Fruit fly (Drosophila melanogaster): ENCODE data around the gene CG34161.

Gene CG34161

dm6 chr2L:10616767-10617166 is 35.3 kb upstream of the CG34161 start (continued):
- TF ChIP-seq corto (GFP tag; optimal IDR thresholded peaks at IDR 0.05) (no peak), CG4282 (GFP tag; optimal IDR thresholded peaks at IDR 0.05) (no peak), CG32767 (GFP tag; IDR thresholded peaks at IDR 0.05) (peak; percentile 79), trem (tag; optimal IDR thresholded peaks at IDR 0.05) (peak; percentile 62), Atf6 (GFP tag; IDR thresholded peaks at IDR 0.05) (peak; percentile 76), Dad (GFP tag; optimal IDR thresholded peaks at IDR 0.05) (peak; percentile 26), Ets97D (GFP tag; optimal IDR thresholded peaks at IDR 0.05) (no peak), Max (GFP tag; optimal IDR thresholded peaks at IDR 0.05) (peak; percentile 39), CG17186 (GFP tag; optimal IDR thresholded peaks at IDR 0.05) (peak; percentile 24), crp (GFP tag; optimal IDR thresholded peaks at IDR 0.05) (peak in 1 of 2 experiments; percentile 6), fd64A (GFP tag; optimal IDR thresholded peaks at IDR 0.05) (peak; percentile 15), Sry-δ (GFP tag; optimal IDR thresholded peaks at IDR 0.05) (peak; percentile 0), prd (optimal IDR thresholded peaks at IDR 0.05) (no peak), prd (GFP tag; IDR thresholded peaks at IDR 0.05) (peak; percentile 86), Dp (GFP tag; optimal IDR thresholded peaks at IDR 0.05) (no peak), Deaf1 (tag; optimal IDR thresholded peaks at IDR 0.05) (peak; percentile 41), CG8290 (GFP tag; optimal IDR thresholded peaks at IDR 0.05) (peak; percentile 30), CG8290 (tag; optimal IDR thresholded peaks at IDR 0.05) (peak in 1 of 2 experiments; percentile 28), bigmax (GFP tag; optimal IDR thresholded peaks at IDR 0.05) (no peak), D (optimal IDR thresholded peaks at IDR 0.05) (no peak), D (GFP tag; optimal IDR thresholded peaks at IDR 0.05) (peak; percentile 73), sr (GFP tag; IDR thresholded peaks at IDR 0.05) (0 out of 3 replicates have a peak, but pooled peaks have one; percentile 9), CG42726 (GFP tag; IDR thresholded peaks at IDR 0.05; ENCODE audit: partially characterized antibody) (no peak), tgo (GFP tag; IDR thresholded peaks at IDR 0.05) (peak; percentile 82), ttk (GFP tag; IDR thresholded peaks at IDR 0.05) (peak; percentile 86), Dip2 (GFP tag; IDR thresholded peaks at IDR 0.05) (no peak), CG2129 (GFP tag; IDR thresholded peaks at IDR 0.05; ENCODE audit: partially characterized antibody) (no peak), lab (GFP tag; optimal IDR thresholded peaks at IDR 0.05) (peak; percentile 73), Dll (GFP tag; IDR thresholded peaks at IDR 0.05; ENCODE audit: partially characterized antibody) (no peak), her (GFP tag; optimal IDR thresholded peaks at IDR 0.05) (peak; percentile 7), CG34376 (GFP tag; optimal IDR thresholded peaks at IDR 0.05) (no peak), Ets65A (GFP tag) (peak; percentile 89), CG12744 (GFP tag; optimal IDR thresholded peaks at IDR 0.05) (no peak), CoRest (tag; optimal IDR thresholded peaks at IDR 0.05) (peak; percentile 72), ci (GFP tag; IDR thresholded peaks at IDR 0.05) (peak; percentile 92), sna (GFP tag; IDR thresholded peaks at IDR 0.05; ENCODE audit: partially characterized antibody) (no peak), ERR (GFP tag; optimal IDR thresholded peaks at IDR 0.05) (peak; percentile 42), MTF-1 (GFP tag; optimal IDR thresholded peaks at IDR 0.05; ENCODE audit: borderline replicate concordance) (no peak), pzg (GFP tag; optimal IDR thresholded peaks at IDR 0.05) (no peak), CG10321 (GFP tag; IDR thresholded peaks at IDR 0.05) (peak; percentile 12; the same call in 1 of the 2 replicates), CG17802 (tag; optimal IDR thresholded peaks at IDR 0.05) (peak; percentile 30), D19B (GFP tag; optimal IDR thresholded peaks at IDR 0.05) (no peak), E2f1 (GFP tag; IDR thresholded peaks at IDR 0.05) (peak; percentile 82), CG10267 (tag; optimal IDR thresholded peaks at IDR 0.05) (peak; percentile 73), tup (GFP tag; optimal IDR thresholded peaks at IDR 0.05) (peak; percentile 15), CG2199 (GFP tag; IDR thresholded peaks at IDR 0.05) (peak; percentile 79; the same call in 2 of the 3 replicates), CG9876 (GFP tag; optimal IDR thresholded peaks at IDR 0.05) (no peak), Camta (GFP tag; optimal IDR thresholded peaks at IDR 0.05) (peak; percentile 80), dysf (GFP tag; IDR thresholded peaks at IDR 0.05) (peak; percentile 85), gt (GFP tag; IDR thresholded peaks at IDR 0.05) (0 out of 2 replicates have a peak, but pooled peaks have one; percentile 19), B-H1 (GFP tag; IDR thresholded peaks at IDR 0.05) (peak; percentile 61), CG3163 (GFP tag; optimal IDR thresholded peaks at IDR 0.05) (no peak)

All from whole organism, embryonic.